Fruit fly (Drosophila melanogaster) whole organism, embryonic: ENCODE data around the gene sing.

ENCODE experiments used
- Atf6 ChIP-seq: fragments of 200-800 bp; sonication (Bioruptor generic); IDR thresholded peaks from 2 replicates; pipeline ENCODE4 v1.3.6; 2022; ENCODE audit warnings: missing biosample characterization, missing genetic modification characterization
- B-H1 ChIP-seq: fragments of 200-800 bp; sonication (Bioruptor generic); IDR thresholded peaks from 3 replicates; pipeline ENCODE4 v1.3.6; 2022; ENCODE audit warnings: missing biosample characterization, missing genetic modification characterization
- CG10267 ChIP-seq: fragments of 200-800 bp; sonication (Bioruptor generic); optimal IDR thresholded peaks from 2 replicates; lab custom pipeline; 2018; ENCODE audit warnings: missing biosample characterization, mild to moderate bottlenecking, missing genetic modification characterization, moderate library complexity
- CG10959 ChIP-seq: fragments of 200-800 bp; sonication (Bioruptor generic); IDR thresholded peaks from 2 replicates; pipeline ENCODE4 v1.3.6; 2022; ENCODE audit warnings: missing biosample characterization, missing genetic modification characterization
- CG12155 ChIP-seq: fragments of 200-800 bp; sonication (Bioruptor generic); optimal IDR thresholded peaks from 3 replicates; lab custom pipeline; 2016; ENCODE audit warnings: missing biosample characterization, missing genetic modification characterization
- CG12744 ChIP-seq: fragments of 200-800 bp; sonication (Bioruptor generic); optimal IDR thresholded peaks from 2 replicates; lab custom pipeline; 2016; ENCODE audit warnings: missing biosample characterization, missing genetic modification characterization
- CG13775 ChIP-seq: fragments of 200-800 bp; sonication (Bioruptor generic); optimal IDR thresholded peaks from 3 replicates; lab custom pipeline; 2017; ENCODE audit warnings: missing biosample characterization, mild to moderate bottlenecking, missing genetic modification characterization
- CG16813 ChIP-seq: fragments of 200-800 bp; sonication (Bioruptor generic); IDR thresholded peaks from 3 replicates; pipeline ENCODE4 v1.3.6; 2022; ENCODE audit warnings: missing biosample characterization, missing genetic modification characterization; ENCODE audit not compliant: partially characterized antibody
- CG18619 ChIP-seq: fragments of 200-800 bp; sonication (Bioruptor generic); optimal IDR thresholded peaks from 3 replicates; lab custom pipeline; 2017; ENCODE audit warnings: missing biosample characterization, mild to moderate bottlenecking, missing genetic modification characterization
- CG3726 ChIP-seq: fragments of 200-800 bp; sonication (Bioruptor generic); IDR thresholded peaks from 3 replicates; pipeline ENCODE4, ENCODE4 v1.3.6; 2022; ENCODE audit warnings: missing biosample characterization, missing genetic modification characterization
- CG3838 ChIP-seq: fragments of 200-800 bp; sonication (Bioruptor generic); optimal IDR thresholded peaks from 3 replicates; lab custom pipeline; 2016; ENCODE audit warnings: missing biosample characterization, missing genetic modification characterization
- CG6654 ChIP-seq: fragments of 200-800 bp; sonication (Bioruptor generic); optimal IDR thresholded peaks from 2 replicates; lab custom pipeline; 2017; ENCODE audit warnings: missing biosample characterization, mild to moderate bottlenecking, missing genetic modification characterization
- CG7271 ChIP-seq: fragments of 200-800 bp; sonication (Bioruptor generic); optimal IDR thresholded peaks from 2 replicates; lab custom pipeline; 2018; ENCODE audit warnings: missing biosample characterization, mild to moderate bottlenecking, missing genetic modification characterization, moderate library complexity
- CG9727 ChIP-seq: fragments of 200-800 bp; sonication (Bioruptor generic); optimal IDR thresholded peaks from 3 replicates; lab custom pipeline; 2017; ENCODE audit warnings: missing biosample characterization, mild to moderate bottlenecking, missing genetic modification characterization
- CrebB ChIP-seq: fragments of 200-800 bp; sonication (Bioruptor generic); optimal IDR thresholded peaks from 3 replicates; lab custom pipeline; 2018; ENCODE audit warnings: missing biosample characterization, mild to moderate bottlenecking, missing genetic modification characterization
- D ChIP-seq, 2 experiments: fragments of 200-800 bp in 1 of 2; fragments of >200 bp in 1 of 2; sonication (Bioruptor generic) in 1 of 2; optimal IDR thresholded peaks; 2 replicates in 1 of 2; 3 replicates in 1 of 2; lab custom pipeline; 2017; ENCODE audit warnings: mild to moderate bottlenecking in 1 of 2, missing biosample characterization in 1 of 2, missing genetic modification characterization in 1 of 2, missing genetic modification reagents in 1 of 2
- Dip2 ChIP-seq: fragments of 200-800 bp; sonication (Bioruptor generic); IDR thresholded peaks from 2 replicates; pipeline ENCODE4 v1.3.6; 2022; ENCODE audit warnings: missing biosample characterization, missing genetic modification characterization
- E2f2 ChIP-seq: fragments of 200-800 bp; sonication (Bioruptor generic); IDR thresholded peaks from 2 replicates; pipeline ENCODE4 v1.3.6; 2022; ENCODE audit warnings: missing biosample characterization, missing genetic modification characterization
- Gug ChIP-seq: fragments of 200-800 bp; sonication (Bioruptor generic); IDR thresholded peaks from 4 replicates; pipeline ENCODE4 v1.3.6; 2022; ENCODE audit warnings: missing biosample characterization, missing genetic modification characterization
- HLH4C ChIP-seq: fragments of 200-800 bp; sonication (Bioruptor generic); IDR thresholded peaks from 3 replicates; pipeline ENCODE4 v1.3.6; 2022; ENCODE audit warnings: missing biosample characterization, missing genetic modification characterization; ENCODE audit not compliant: partially characterized antibody
- HmgD ChIP-seq: fragments of 200-800 bp; sonication (Bioruptor generic); optimal IDR thresholded peaks from 3 replicates; lab custom pipeline; 2016; ENCODE audit warnings: missing biosample characterization, missing genetic modification characterization
- Hr51 ChIP-seq, 2 experiments: fragments of 200-800 bp; sonication (Bioruptor generic); optimal IDR thresholded peaks; 2 replicates in 1 of 2; 3 replicates in 1 of 2; lab custom pipeline; 2016 to 2018; ENCODE audit warnings: missing biosample characterization in 2 of 2, missing genetic modification characterization in 2 of 2, mild to moderate bottlenecking in 1 of 2, moderate library complexity in 1 of 2
- Mad ChIP-seq: fragments of 200-800 bp; sonication (Bioruptor generic); optimal IDR thresholded peaks from 2 replicates; lab custom pipeline; 2016; ENCODE audit warnings: missing biosample characterization, missing genetic modification characterization
- Oaz ChIP-seq: fragments of 200-800 bp; sonication (Bioruptor generic); IDR thresholded peaks from 2 replicates; pipeline ENCODE4 v1.3.6; 2022; ENCODE audit warnings: missing biosample characterization, missing genetic modification characterization
- Poxn ChIP-seq: fragments of 200-800 bp; sonication (Bioruptor generic); IDR thresholded peaks from 2 replicates; pipeline ENCODE4 v1.3.6; 2022; ENCODE audit warnings: missing biosample characterization, missing genetic modification characterization
- Stat92E ChIP-seq, 3 experiments: fragments of >200 bp in 2 of 3; fragments of 200-800 bp in 1 of 3; sonication (Bioruptor generic) in 1 of 3; optimal IDR thresholded peaks; 2 replicates each; lab custom pipeline; 2017 to 2019; ENCODE audit warnings: missing biosample characterization in 3 of 3, missing genetic modification characterization in 3 of 3, mild to moderate bottlenecking in 1 of 3, moderate library complexity in 1 of 3
- Trl ChIP-seq, 3 experiments: fragments of >200 bp in 2 of 3; fragments of 200-800 bp in 1 of 3; sonication (Bioruptor generic) in 1 of 3; optimal IDR thresholded peaks; 2 replicates in 1 of 3; 3 replicates in 2 of 3; lab custom pipeline; 2016 to 2017; ENCODE audit warnings: missing biosample characterization in 1 of 3, missing genetic modification characterization in 1 of 3
- ac ChIP-seq: fragments of 200-800 bp; sonication (Bioruptor generic); optimal IDR thresholded peaks from 3 replicates; lab custom pipeline; 2017; ENCODE audit warnings: missing biosample characterization, mild to moderate bottlenecking, missing genetic modification characterization
- bab2 ChIP-seq: fragments of 200-800 bp; sonication (Bioruptor generic); optimal IDR thresholded peaks from 2 replicates; lab custom pipeline; 2016; ENCODE audit warnings: missing biosample characterization, missing genetic modification characterization
- bowl ChIP-seq: fragments of 200-800 bp; sonication (Bioruptor generic); IDR thresholded peaks from 2 replicates; pipeline ENCODE4 v1.3.6; 2022; ENCODE audit warnings: missing biosample characterization, missing genetic modification characterization
- cad ChIP-seq: fragments of >200 bp; optimal IDR thresholded peaks from 2 replicates; lab custom pipeline; 2017; ENCODE audit warnings: missing biosample characterization, missing genetic modification characterization
- caup ChIP-seq: fragments of 200-800 bp; sonication (Bioruptor generic); optimal IDR thresholded peaks from 3 replicates; lab custom pipeline; 2017; ENCODE audit warnings: missing biosample characterization, mild to moderate bottlenecking, missing genetic modification characterization, moderate library complexity; ENCODE audit not compliant: severe bottlenecking
- chm ChIP-seq: fragments of 200-800 bp; sonication (Bioruptor generic); IDR thresholded peaks from 2 replicates; pipeline ENCODE4 v1.3.6; 2022; ENCODE audit warnings: missing biosample characterization, missing genetic modification characterization
- disco-r ChIP-seq: fragments of 200-800 bp; sonication (Bioruptor generic); optimal IDR thresholded peaks from 2 replicates; lab custom pipeline; 2016; ENCODE audit warnings: missing biosample characterization, missing genetic modification characterization
- emc ChIP-seq: fragments of 200-800 bp; sonication (Bioruptor generic); optimal IDR thresholded peaks from 2 replicates; lab custom pipeline; 2016; ENCODE audit warnings: missing biosample characterization, missing genetic modification characterization
- ems ChIP-seq: fragments of 200-800 bp; sonication (Bioruptor generic); optimal IDR thresholded peaks from 3 replicates; lab custom pipeline; 2016; ENCODE audit warnings: missing biosample characterization, missing genetic modification characterization
- eyg ChIP-seq: fragments of 200-800 bp; sonication (Bioruptor generic); optimal IDR thresholded peaks from 3 replicates; lab custom pipeline; 2016; ENCODE audit warnings: missing biosample characterization, missing genetic modification characterization
- mirr ChIP-seq: fragments of 200-800 bp; sonication (Bioruptor generic); optimal IDR thresholded peaks from 3 replicates; lab custom pipeline; 2018; ENCODE audit warnings: missing biosample characterization, mild to moderate bottlenecking, missing genetic modification characterization
- p53 ChIP-seq: fragments of 200-800 bp; sonication (Bioruptor generic); optimal IDR thresholded peaks from 2 replicates; lab custom pipeline; 2016; ENCODE audit warnings: missing biosample characterization, missing genetic modification characterization
- ranshi ChIP-seq: fragments of 200-800 bp; sonication (Bioruptor generic); IDR thresholded peaks from 2 replicates; pipeline ENCODE4 v1.3.6; 2022; ENCODE audit warnings: missing biosample characterization, missing genetic modification characterization
- seq ChIP-seq: fragments of 200-800 bp; sonication (Bioruptor generic); IDR thresholded peaks from 2 replicates; pipeline ENCODE4 v1.3.6; 2022; ENCODE audit warnings: missing biosample characterization, missing genetic modification characterization
- slou ChIP-seq: fragments of 200-800 bp; sonication (Bioruptor generic); optimal IDR thresholded peaks from 3 replicates; lab custom pipeline; 2016; ENCODE audit warnings: missing biosample characterization, missing genetic modification characterization
- sna ChIP-seq: fragments of 200-800 bp; sonication (Bioruptor generic); IDR thresholded peaks from 2 replicates; pipeline ENCODE4 v1.3.6; 2022; ENCODE audit warnings: missing biosample characterization, missing genetic modification characterization; ENCODE audit not compliant: partially characterized antibody
- sob ChIP-seq: fragments of 200-800 bp; sonication (Bioruptor generic); IDR thresholded peaks from 2 replicates; pipeline ENCODE4 v1.3.6; 2022; ENCODE audit warnings: missing biosample characterization, missing genetic modification characterization
- stwl ChIP-seq: fragments of 200-800 bp; sonication (Bioruptor generic); optimal IDR thresholded peaks from 3 replicates; lab custom pipeline; 2018; ENCODE audit warnings: missing biosample characterization, mild to moderate bottlenecking, missing genetic modification characterization, moderate library complexity
- sug ChIP-seq: fragments of 200-800 bp; optimal IDR thresholded peaks from 2 replicates; lab custom pipeline; 2019; ENCODE audit warnings: missing biosample characterization, mild to moderate bottlenecking, missing genetic modification characterization, moderate library complexity
- wor ChIP-seq: fragments of 200-800 bp; sonication (Bioruptor generic); IDR thresholded peaks from 2 replicates; pipeline ENCODE4 v1.3.6; 2022; ENCODE audit warnings: missing biosample characterization, missing genetic modification characterization
- yki ChIP-seq: fragments of >200 bp; optimal IDR thresholded peaks from 3 replicates; lab custom pipeline; 2018

The sing gene

DNA sequence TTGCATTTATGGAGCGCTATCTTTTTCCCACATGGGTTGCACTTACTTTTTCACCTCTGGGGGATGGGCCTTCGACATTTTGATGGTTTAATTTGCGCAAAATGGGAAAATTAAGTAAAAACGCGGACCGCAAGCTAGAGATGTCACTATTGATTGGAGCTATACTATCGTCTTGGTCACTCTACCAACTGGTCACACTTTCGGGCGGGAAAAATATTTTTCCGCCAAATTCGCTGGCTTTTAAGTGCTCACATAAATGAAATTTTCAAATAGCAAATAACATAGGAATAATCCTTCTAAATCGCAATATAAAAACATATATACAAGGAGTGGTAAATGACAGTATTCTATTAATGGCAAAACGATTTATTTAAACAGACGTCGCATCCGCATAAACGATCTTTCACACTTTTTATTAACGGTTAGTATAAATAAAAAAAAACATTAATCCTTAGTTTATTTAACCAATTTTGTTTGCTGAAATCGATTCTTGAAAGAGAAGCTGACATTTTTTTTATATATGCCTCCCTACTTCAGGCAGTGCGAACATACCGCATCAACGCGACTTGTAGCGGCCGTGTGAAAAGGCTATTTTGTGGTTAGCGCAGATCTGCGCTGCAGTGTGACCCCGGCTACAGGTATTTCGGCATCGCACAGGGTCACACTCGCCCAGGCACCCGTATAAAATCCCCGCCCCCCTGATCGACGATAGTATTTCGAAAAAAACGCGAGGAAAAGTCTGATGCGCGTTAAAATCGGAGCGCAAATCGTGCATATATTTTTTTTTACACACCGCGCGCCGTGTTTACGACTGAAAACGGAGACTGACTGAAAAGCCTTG, 38.6 kb upstream of the sing start, which contains the start of the genes SNRPG and mthl1 (continued):
- peak; percentile 43 for TF ChIP-seq eyg (GFP tag; lab: Kevin White, UChicago)
- TF ChIP-seq CG6654 (GFP tag; lab: Kevin White, UChicago): peak; percentile 24
- no peak for TF ChIP-seq D (optimal IDR thresholded peaks at IDR 0.05; lab: Kevin White, UChicago)
- peak; percentile 59 for TF ChIP-seq D (GFP tag; optimal IDR thresholded peaks at IDR 0.05; lab: Kevin White, UChicago)
- TF ChIP-seq CG10959 (GFP tag; lab: Robert Waterston, UW): peak; percentile 77
- no peak for TF ChIP-seq Stat92E (GFP tag; optimal IDR thresholded peaks at IDR 0.05; lab: Kevin White, UChicago)
- peak; percentile 36; the same call in 1 of the 2 replicates for TF ChIP-seq sna
- no peak for TF ChIP-seq CG7271 (tag; lab: Kevin White, UChicago)
- peak; percentile 24 for TF ChIP-seq mirr (GFP tag; lab: Kevin White, UChicago)
- peak; percentile 85 for TF ChIP-seq Oaz
- TF ChIP-seq Hr51 (GFP tag; optimal IDR thresholded peaks at IDR 0.05; lab: Kevin White, UChicago): peak; percentile 75 to 80
- peak; percentile 64 for TF ChIP-seq ems (GFP tag; lab: Kevin White, UChicago)
- peak; percentile 72; the same call in 1 of the 2 replicates for TF ChIP-seq bowl (GFP tag; lab: Robert Waterston, UW)
- peak; percentile 65 for TF ChIP-seq Poxn
- peak; percentile 13 for TF ChIP-seq disco-r
- peak; percentile 84 for TF ChIP-seq Atf6 (GFP tag; lab: Robert Waterston, UW)
- TF ChIP-seq Trl (optimal IDR thresholded peaks at IDR 0.05; lab: Kevin White, UChicago): no peak
- TF ChIP-seq Trl (GFP tag; optimal IDR thresholded peaks at IDR 0.05; lab: Kevin White, UChicago): peak; percentile 71
- TF ChIP-seq CG12155: peak; percentile 81
- no peak for TF ChIP-seq ac (GFP tag; lab: Kevin White, UChicago)
- TF ChIP-seq sug (tag; lab: Kevin White, UChicago): peak; percentile 43
- no peak for TF ChIP-seq Dip2
- peak; percentile 81 for TF ChIP-seq seq (GFP tag; lab: Robert Waterston, UW)
- no peak for TF ChIP-seq yki (lab: Kevin White, UChicago)
- TF ChIP-seq chm (GFP tag; lab: Robert Waterston, UW): peak; percentile 69
- peak; percentile 67 for TF ChIP-seq CG10267
- TF ChIP-seq Gug (GFP tag; lab: Robert Waterston, UW): peak; percentile 98
- peak; percentile 53; the same call in 2 of the 3 replicates for TF ChIP-seq HLH4C (GFP tag; lab: Robert Waterston, UW)
- TF ChIP-seq emc: peak; percentile 70
- peak; percentile 32 for TF ChIP-seq CG3838 (GFP tag; lab: Kevin White, UChicago)
- TF ChIP-seq cad: no peak
- peak; percentile 89 for TF ChIP-seq sob (GFP tag; lab: Robert Waterston, UW)
- peak; percentile 69 for TF ChIP-seq Mad (GFP tag; lab: Kevin White, UChicago)
- peak; percentile 47 for TF ChIP-seq CrebB (tag; lab: Kevin White, UChicago)
- TF ChIP-seq CG9727 (GFP tag; lab: Kevin White, UChicago): peak; percentile 60
- peak; percentile 88 for TF ChIP-seq B-H1 (GFP tag; lab: Robert Waterston, UW)
- peak; percentile 94 for TF ChIP-seq ranshi (GFP tag; lab: Robert Waterston, UW)
- peak; percentile 86 for TF ChIP-seq wor (GFP tag; lab: Robert Waterston, UW)
- peak; percentile 91 for TF ChIP-seq CG3726
- TF ChIP-seq E2f2 (GFP tag; lab: Robert Waterston, UW): peak; percentile 69
- TF ChIP-seq CG13775 (GFP tag; lab: Kevin White, UChicago): peak; percentile 81
- peak; percentile 38 for TF ChIP-seq HmgD (GFP tag; lab: Kevin White, UChicago)
- peak; percentile 74 for TF ChIP-seq slou (GFP tag; lab: Kevin White, UChicago)
- TF ChIP-seq p53: no peak
- peak; percentile 3 for TF ChIP-seq CG12744 (GFP tag; lab: Kevin White, UChicago)
- TF ChIP-seq bab2 (GFP tag; lab: Kevin White, UChicago): peak; percentile 82
- TF ChIP-seq stwl (tag; lab: Kevin White, UChicago): peak; percentile 45
- peak; percentile 74 for TF ChIP-seq CG18619 (GFP tag; lab: Kevin White, UChicago)
- peak; percentile 66 for TF ChIP-seq CG16813
- peak; percentile 68 for TF ChIP-seq caup (GFP tag; lab: Kevin White, UChicago)
